Worm (Caenorhabditis elegans) whole organism, L4 larva: Measurements from ENCODE around the gene Y71H2AM.1.
A peak's percentile ranks its signal among the peaks of the same experiment; 100 is the strongest.

ENCODE experiments used
- F10B5.3 ChIP-seq: sonication (generic microtip); optimal IDR thresholded peaks from 2 replicates; lab custom pipeline; 2016; ENCODE audit warnings: mild to moderate bottlenecking, missing genetic modification characterization, missing compliant biosample characterization
- F44E2.7 ChIP-seq: fragments of 200-800 bp; sonication (Bioruptor generic); IDR thresholded peaks from 2 replicates; pipeline ENCODE4 v2.1.2; 2022; ENCODE audit warnings: missing genetic modification characterization, missing compliant biosample characterization
- F49E8.2 ChIP-seq: sonication (generic microtip); optimal IDR thresholded peaks from 2 replicates; lab custom pipeline; 2016; ENCODE audit warnings: missing compliant biosample characterization, mild to moderate bottlenecking, missing genetic modification characterization, borderline replicate concordance
- T26A8.4 ChIP-seq: fragments of 200-800 bp; sonication (Bioruptor generic); IDR thresholded peaks from 2 replicates; pipeline ENCODE4 v1.3.6; 2022; ENCODE audit warnings: missing genetic modification characterization, missing compliant biosample characterization
- Y5F2A.4 ChIP-seq: fragments of 200-800 bp; sonication (Bioruptor generic); optimal IDR thresholded peaks from 2 replicates; lab custom pipeline; 2018; ENCODE audit warnings: mild to moderate bottlenecking, missing genetic modification characterization, missing compliant biosample characterization
- Y75B8A.6 ChIP-seq: fragments of 200-800 bp; sonication (Bioruptor generic); IDR thresholded peaks from 2 replicates; pipeline ENCODE4 v1.3.6; 2022; ENCODE audit warnings: missing genetic modification reagents, missing genetic modification characterization, missing compliant biosample characterization
- ZK337.2 ChIP-seq: fragments of 200-800 bp; sonication (Bioruptor generic); IDR thresholded peaks from 2 replicates; pipeline ENCODE4 v1.3.6; 2022; ENCODE audit warnings: missing genetic modification reagents, missing genetic modification characterization, missing compliant biosample characterization
- aha-1 ChIP-seq: fragments of 150-350 bp; peaks from one replicate; lab custom pipeline; 2014; ENCODE audit warnings: missing biosample characterization, missing genetic modification characterization
- ceh-28 ChIP-seq: fragments of 150-350 bp; optimal IDR thresholded peaks from 2 replicates; lab custom pipeline; 2014; ENCODE audit warnings: missing biosample characterization, missing genetic modification reagents, missing genetic modification characterization
- ceh-32 ChIP-seq: sonication (generic microtip); optimal IDR thresholded peaks from 2 replicates; lab custom pipeline; 2016; ENCODE audit warnings: mild to moderate bottlenecking, missing genetic modification characterization, missing compliant biosample characterization; ENCODE audit not compliant: poor library complexity
- ceh-44 ChIP-seq: fragments of 200-800 bp; sonication (Bioruptor generic); IDR thresholded peaks from 2 replicates; pipeline ENCODE4 v1.3.6; 2022; ENCODE audit warnings: missing genetic modification reagents, missing genetic modification characterization, missing compliant biosample characterization
- ceh-62 ChIP-seq: sonication (generic microtip); optimal IDR thresholded peaks from 2 replicates; lab custom pipeline; 2017; ENCODE audit warnings: missing biosample characterization, missing genetic modification characterization
- ceh-82 ChIP-seq: sonication (generic microtip); optimal IDR thresholded peaks from 2 replicates; lab custom pipeline; 2017; ENCODE audit warnings: missing biosample characterization, missing genetic modification characterization
- ces-1 ChIP-seq: fragments of 150-350 bp; sonication (generic microtip); optimal IDR thresholded peaks from 4 replicates; lab custom pipeline; 2014; ENCODE audit warnings: missing biosample characterization, missing genetic modification reagents, missing genetic modification characterization
- ctbp-1 ChIP-seq: fragments of 200-800 bp; sonication (Bioruptor generic); IDR thresholded peaks from 2 replicates; pipeline ENCODE4 v1.3.6; 2022; ENCODE audit warnings: missing genetic modification reagents, missing genetic modification characterization, missing compliant biosample characterization
- daf-16 ChIP-seq, 3 experiments: sonication (generic microtip); optimal IDR thresholded peaks; 2 replicates each; lab custom pipeline; 2016 to 2017; ENCODE audit warnings: missing genetic modification characterization in 3 of 3, missing genetic modification reagents in 3 of 3, mild to moderate bottlenecking in 2 of 3, missing compliant biosample characterization in 2 of 3, missing biosample characterization in 1 of 3, moderate library complexity in 1 of 3
- daf-8 ChIP-seq: fragments of 200-800 bp; sonication (Bioruptor generic); IDR thresholded peaks from 2 replicates; pipeline ENCODE4 v1.3.6; 2022; ENCODE audit warnings: missing genetic modification characterization, missing compliant biosample characterization
- dmd-9 ChIP-seq: fragments of 200-800 bp; sonication (Bioruptor generic); IDR thresholded peaks from 2 replicates; pipeline ENCODE4 v1.3.6; 2022; ENCODE audit warnings: missing genetic modification reagents, missing genetic modification characterization, missing compliant biosample characterization
- dve-1 ChIP-seq: sonication (generic microtip); optimal IDR thresholded peaks from 2 replicates; lab custom pipeline; 2017; ENCODE audit warnings: antibody characterized with exemption, mild to moderate bottlenecking, missing genetic modification characterization, missing compliant biosample characterization; ENCODE audit not compliant: insufficient read depth
- egl-27 ChIP-seq: sonication (generic microtip); optimal IDR thresholded peaks from 3 replicates; lab custom pipeline; 2017; ENCODE audit warnings: missing biosample characterization, missing genetic modification reagents, missing genetic modification characterization
- gei-8 ChIP-seq: fragments of 200-800 bp; sonication (Bioruptor generic); optimal IDR thresholded peaks from 2 replicates; lab custom pipeline; 2018; ENCODE audit warnings: mild to moderate bottlenecking, missing genetic modification characterization, missing compliant biosample characterization
- lin-1 ChIP-seq: fragments of 200-800 bp; sonication (Bioruptor generic); IDR thresholded peaks from 2 replicates; pipeline ENCODE4 v1.3.6; 2022; ENCODE audit warnings: missing genetic modification reagents, missing genetic modification characterization, missing compliant biosample characterization
- lin-13 ChIP-seq: fragments of 150-350 bp; optimal IDR thresholded peaks from 2 replicates; lab custom pipeline; 2014; ENCODE audit warnings: missing biosample characterization, missing genetic modification reagents, missing genetic modification characterization
- lin-38 ChIP-seq: fragments of 200-800 bp; sonication (Bioruptor generic); IDR thresholded peaks from 2 replicates; pipeline ENCODE4 v1.3.6; 2022; ENCODE audit warnings: missing genetic modification reagents, missing genetic modification characterization, missing compliant biosample characterization
- lir-3 ChIP-seq: sonication (generic microtip); optimal IDR thresholded peaks from 2 replicates; lab custom pipeline; 2016; ENCODE audit warnings: mild to moderate bottlenecking, missing genetic modification characterization, missing compliant biosample characterization
- lsy-2 ChIP-seq, 2 experiments: fragments of 150-350 bp in 1 of 2; sonication (generic microtip) in 1 of 2; optimal IDR thresholded peaks; 2 replicates each; lab custom pipeline; 2014 to 2017; ENCODE audit warnings: missing biosample characterization in 2 of 2, missing genetic modification characterization in 2 of 2
- madf-5 ChIP-seq, 2 experiments: fragments of 200-800 bp; sonication (Bioruptor generic); IDR thresholded peaks; 2 replicates each; pipeline ENCODE4 v1.3.6; 2022; ENCODE audit warnings: missing compliant biosample characterization in 2 of 2, missing genetic modification characterization in 2 of 2
- madf-9 ChIP-seq: fragments of 200-800 bp; sonication (Bioruptor generic); conservative IDR thresholded peaks from 2 replicates; pipeline ENCODE4 v1.3.6; 2022; ENCODE audit warnings: missing genetic modification reagents, missing genetic modification characterization, missing compliant biosample characterization
- mep-1 ChIP-seq: fragments of 150-350 bp; sonication (generic microtip); optimal IDR thresholded peaks from 3 replicates; lab custom pipeline; 2014; ENCODE audit warnings: missing biosample characterization, missing genetic modification characterization
- mes-2 ChIP-seq: sonication (generic microtip); optimal IDR thresholded peaks from 2 replicates; lab custom pipeline; 2016; ENCODE audit warnings: missing genotype, mild to moderate bottlenecking, missing genetic modification characterization, missing compliant biosample characterization; ENCODE audit not compliant: poor library complexity, severe bottlenecking
- nhr-102 ChIP-seq: sonication (generic microtip); optimal IDR thresholded peaks from 2 replicates; lab custom pipeline; 2016; ENCODE audit warnings: mild to moderate bottlenecking, missing genetic modification characterization, moderate library complexity, missing compliant biosample characterization
- nhr-25 ChIP-seq: sonication (generic microtip); optimal IDR thresholded peaks from 2 replicates; lab custom pipeline; 2017; ENCODE audit warnings: missing genetic modification characterization, mild to moderate bottlenecking, missing compliant biosample characterization, antibody characterized with exemption, moderate library complexity, borderline replicate concordance; ENCODE audit not compliant: insufficient read depth
- nhr-28 ChIP-seq: fragments of 150-350 bp; optimal IDR thresholded peaks from 2 replicates; lab custom pipeline; 2014; ENCODE audit warnings: missing biosample characterization, missing genetic modification characterization
- nhr-42 ChIP-seq: fragments of 200-800 bp; sonication (Bioruptor generic); IDR thresholded peaks from 2 replicates; pipeline ENCODE4 v1.3.6; 2022; ENCODE audit warnings: missing genetic modification characterization, missing compliant biosample characterization
- nhr-48 ChIP-seq: sonication (generic microtip); optimal IDR thresholded peaks from 2 replicates; lab custom pipeline; 2016; ENCODE audit warnings: mild to moderate bottlenecking, missing genetic modification characterization, missing compliant biosample characterization
- pha-4 ChIP-seq, 2 experiments: fragments of 150-350 bp in 1 of 2; fragments of 200-800 bp in 1 of 2; sonication (Bioruptor generic) in 1 of 2; IDR thresholded peaks in 1 of 2; optimal IDR thresholded peaks in 1 of 2; 2 replicates each; pipeline versions ENCODE4 v1.3.6 to Lab custom; 2014 to 2022; ENCODE audit warnings: missing genetic modification characterization in 2 of 2, missing genetic modification reagents in 2 of 2, missing biosample characterization in 1 of 2, missing compliant biosample characterization in 1 of 2
- rbr-2 ChIP-seq: sonication (generic microtip); optimal IDR thresholded peaks from 2 replicates; lab custom pipeline; 2016; ENCODE audit warnings: missing genotype, missing genetic modification characterization, missing compliant biosample characterization
- snpc-4 ChIP-seq: fragments of 150-350 bp; optimal IDR thresholded peaks from 2 replicates; lab custom pipeline; 2014; ENCODE audit warnings: missing biosample characterization, missing genetic modification characterization
- tag-97 ChIP-seq: fragments of 200-800 bp; sonication (Bioruptor generic); IDR thresholded peaks from 2 replicates; pipeline ENCODE4 v1.3.6; 2022; ENCODE audit warnings: missing genetic modification characterization, missing compliant biosample characterization
- tra-1 ChIP-seq: fragments of 200-800 bp; sonication (Bioruptor generic); IDR thresholded peaks from 2 replicates; pipeline ENCODE4 v1.3.6; 2022; ENCODE audit warnings: missing genetic modification reagents, missing genetic modification characterization, missing compliant biosample characterization
- unc-62 ChIP-seq, 3 experiments: fragments of 150-350 bp in 1 of 3; sonication (generic microtip); optimal IDR thresholded peaks in 2 of 3; peaks in 1 of 3; 1 replicate in 1 of 3; 2 replicates in 2 of 3; lab custom pipeline; 2014 to 2017; ENCODE audit warnings: missing biosample characterization in 3 of 3, missing genetic modification characterization in 3 of 3, missing genetic modification reagents in 3 of 3, missing genotype in 1 of 3
- zip-2 ChIP-seq: fragments of 150-350 bp; optimal IDR thresholded peaks from 2 replicates; lab custom pipeline; 2014; ENCODE audit warnings: missing biosample characterization, missing genetic modification characterization
- ztf-7 ChIP-seq: fragments of 150-350 bp; optimal IDR thresholded peaks from 2 replicates; lab custom pipeline; 2014; ENCODE audit warnings: missing biosample characterization, missing genetic modification characterization

The Y71H2AM.1 gene

DNA sequence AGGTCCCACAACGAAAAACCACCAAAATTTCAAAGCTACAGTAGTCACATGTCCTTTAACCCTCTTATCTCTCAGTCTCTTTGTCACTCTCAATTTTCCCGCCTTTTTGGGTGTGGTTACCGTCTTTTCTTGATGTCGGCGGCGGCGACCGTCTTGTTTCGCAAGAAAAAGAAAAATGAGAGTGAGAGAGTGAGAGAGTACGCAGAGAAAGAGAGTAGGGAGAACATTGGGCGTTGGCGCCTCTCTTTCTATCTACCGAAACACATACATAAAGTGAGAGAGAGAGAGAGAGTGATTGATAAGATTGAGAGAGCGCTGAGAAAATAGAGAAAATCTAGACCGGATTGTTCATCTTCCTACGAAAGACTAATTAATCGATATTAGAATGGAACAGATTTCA, 49.1 kb downstream of the Y71H2AM.1 start (continued):
- TF ChIP-seq tag-97 (no peak), egl-27 (tag; lab: Kevin White, UChicago) (no peak), ceh-28 (peak; percentile 43), gei-8 (GFP tag; lab: Kevin White, UChicago) (peak; percentile 9), aha-1 (tag; lab: Kevin White, UChicago) (peak; percentile 97), ces-1 (GFP tag; lab: Kevin White, UChicago) (no peak), nhr-48 (tag; lab: Kevin White, UChicago) (peak; percentile 80), dmd-9 (GFP tag; lab: Robert Waterston, UW) (no peak), snpc-4 (tag; lab: Kevin White, UChicago) (no peak), ztf-7 (no peak), nhr-42 (GFP tag; lab: Robert Waterston, UW) (no peak), pha-4 (GFP tag; IDR thresholded peaks at IDR 0.05; lab: Robert Waterston, UW) (no peak), pha-4 (tag; optimal IDR thresholded peaks at IDR 0.05; lab: Kevin White, UChicago) (no peak), Y5F2A.4 (no peak), ceh-32 (tag; lab: Kevin White, UChicago) (no peak), F49E8.2 (tag; lab: Kevin White, UChicago) (no peak), nhr-25 (tag; lab: Kevin White, UChicago) (peak; percentile 77), lsy-2 (tag; optimal IDR thresholded peaks at IDR 0.05; lab: Kevin White, UChicago) (peak; percentile 15 to 73), F10B5.3 (tag; lab: Kevin White, UChicago) (no peak), dve-1 (tag; lab: Kevin White, UChicago) (peak; percentile 94), nhr-102 (tag; lab: Kevin White, UChicago) (peak; percentile 50), unc-62 (GFP tag; optimal IDR thresholded peaks at IDR 0.05 in 1 of 2; lab: Kevin White, UChicago) (peak in 1 of 2 experiments; percentile 42), unc-62 (tag; optimal IDR thresholded peaks at IDR 0.05; lab: Kevin White, UChicago) (no peak), tra-1 (GFP tag; lab: Robert Waterston, UW) (peak; percentile 89), mes-2 (tag; lab: Kevin White, UChicago) (peak; percentile 63), daf-16 (GFP tag; optimal IDR thresholded peaks at IDR 0.05; lab: Kevin White, UChicago) (peak in 1 of 2 experiments; percentile 35), daf-16 (tag; optimal IDR thresholded peaks at IDR 0.05; lab: Kevin White, UChicago) (peak; percentile 80), mep-1 (peak; percentile 73), lir-3 (tag; lab: Kevin White, UChicago) (no peak), rbr-2 (tag; lab: Kevin White, UChicago) (no peak), ZK337.2 (GFP tag; lab: Robert Waterston, UW) (no peak), T26A8.4 (peak; percentile 46; the same call in 1 of the 2 replicates), ceh-44 (GFP tag; lab: Robert Waterston, UW) (no peak)

- TF ChIP-seq nhr-28 (tag; lab: Kevin White, UChicago) (no peak), madf-5 (GFP tag; IDR thresholded peaks at IDR 0.05; lab: Robert Waterston, UW) (no peak), zip-2 (tag; lab: Kevin White, UChicago) (no peak), lin-1 (GFP tag; lab: Robert Waterston, UW) (no peak), daf-8 (GFP tag; lab: Robert Waterston, UW) (no peak), F44E2.7 (GFP tag; lab: Robert Waterston, UW) (no peak), daf-16 (GFP tag; optimal IDR thresholded peaks at IDR 0.05; lab: Kevin White, UChicago) (no peak), daf-16 (tag; optimal IDR thresholded peaks at IDR 0.05; lab: Kevin White, UChicago) (no peak), ceh-82 (tag; lab: Kevin White, UChicago) (no peak), ceh-62 (no peak), madf-9 (GFP tag; lab: Robert Waterston, UW) (no peak), lin-38 (GFP tag; lab: Robert Waterston, UW) (0 out of 2 replicates have a peak, but pooled peaks have one; percentile 12), Y75B8A.6 (GFP tag; lab: Robert Waterston, UW) (no peak), ctbp-1 (no peak), lin-13 (GFP tag; lab: Kevin White, UChicago) (peak; percentile 59)
These were observed 52.8 kb downstream of the Y71H2AM.1 start for ce11 chrIII:2879703-2880102.
